Fruit fly (Drosophila melanogaster): ENCODE results near the gene CG13063.

DNA sequence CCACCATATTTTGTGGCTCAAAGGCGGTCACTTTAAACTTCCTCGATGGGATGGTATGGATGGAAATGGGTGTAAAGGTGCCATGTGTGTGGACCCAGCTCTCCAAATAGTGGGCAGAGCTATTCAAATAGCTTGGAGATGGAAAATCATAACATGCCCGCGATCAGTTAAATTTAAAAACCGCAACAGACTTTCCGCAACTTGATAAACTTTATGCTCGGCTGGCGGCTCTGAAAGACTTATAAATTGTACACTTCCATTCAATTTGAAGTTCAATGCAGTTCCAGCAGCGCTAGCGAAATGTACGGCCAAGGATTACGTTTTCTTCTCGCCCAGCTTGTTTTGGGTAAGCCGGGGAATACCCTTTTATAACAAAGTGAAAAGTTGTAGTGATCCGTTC is 39.6 kb downstream of the CG13063 start, which contains the start of gene CG33257:
- TF ChIP-seq CG14711 (tag; optimal IDR thresholded peaks at IDR 0.05) (no peak), kay (GFP tag; ENCODE audit: borderline replicate concordance) (no peak), CG7045 (GFP tag; optimal IDR thresholded peaks at IDR 0.05) (no peak), CG12768 (GFP tag; optimal IDR thresholded peaks at IDR 0.05) (no peak), CG7101 (tag; optimal IDR thresholded peaks at IDR 0.05) (no peak), Mnt (GFP tag; optimal IDR thresholded peaks at IDR 0.05) (no peak), CG5204 (GFP tag; optimal IDR thresholded peaks at IDR 0.05) (no peak), Clk (GFP tag; optimal IDR thresholded peaks at IDR 0.05) (no peak), toe (GFP tag; optimal IDR thresholded peaks at IDR 0.05) (no peak)
